Worm (Caenorhabditis elegans): Measurements from ENCODE around the gene cyp-35B2.
A peak's percentile ranks its signal among the peaks of the same experiment; 100 is the strongest.

Gene cyp-35B2

ce11 chrV:3941860-3942259 lies at the start of gene cyp-35B2:
cyp-35B2 (plus strand) TSS chrV:3942160.
- TF ChIP-seq D2030.7 (GFP tag; IDR thresholded peaks at IDR 0.05), result no peak
- no peak for TF ChIP-seq snpc-4 (GFP tag; optimal IDR thresholded peaks at IDR 0.05)
- TF ChIP-seq snpc-4 (tag; optimal IDR thresholded peaks at IDR 0.05), result no peak
- no peak for TF ChIP-seq ceh-100 (GFP tag; IDR thresholded peaks at IDR 0.05)
- no peak for TF ChIP-seq egl-44 (GFP tag; IDR thresholded peaks at IDR 0.05)
- no peak for TF ChIP-seq Y79H2A.3 (GFP tag; conservative IDR thresholded peaks at IDR 0.05)
- no peak for TF ChIP-seq hmg-20 (GFP tag; IDR thresholded peaks at IDR 0.05)
- TF ChIP-seq ceh-58 (GFP tag; IDR thresholded peaks at IDR 0.05), result no peak
- TF ChIP-seq let-526 (GFP tag; IDR thresholded peaks at IDR 0.05), result no peak
- no peak for TF ChIP-seq lin-40 (tag; optimal IDR thresholded peaks at IDR 0.05)
- TF ChIP-seq cebp-1 (GFP tag; IDR thresholded peaks at IDR 0.05), result no peak
- no peak for TF ChIP-seq cebp-1 (tag; optimal IDR thresholded peaks at IDR 0.05)
- no peak for TF ChIP-seq aptf-2 (GFP tag; conservative IDR thresholded peaks at IDR 0.05)
- no peak for TF ChIP-seq snpc-1.1 (tag; optimal IDR thresholded peaks at IDR 0.05; ENCODE audit: insufficient read depth)

- TF ChIP-seq ceh-58 (GFP tag; IDR thresholded peaks at IDR 0.05), result no peak
- peak; percentile 72 for TF ChIP-seq madf-8 (GFP tag; conservative IDR thresholded peaks at IDR 0.05)
- peak; percentile 62; the same call in 1 of the 2 replicates for TF ChIP-seq dox-1 (GFP tag; IDR thresholded peaks at IDR 0.05)
- peak; percentile 9 for TF ChIP-seq lsl-1 (GFP tag; optimal IDR thresholded peaks at IDR 0.05)
- TF ChIP-seq nfya-2 (GFP tag; IDR thresholded peaks at IDR 0.05), result no peak
- peak; percentile 16 for TF ChIP-seq snpc-3.4 (tag; optimal IDR thresholded peaks at IDR 0.05)
- TF ChIP-seq D2030.7 (GFP tag; IDR thresholded peaks at IDR 0.05), result peak; percentile 47; the same call in 1 of the 2 replicates
- TF ChIP-seq hmg-1.2 (GFP tag; IDR thresholded peaks at IDR 0.05), result peak; percentile 54; the same call in 1 of the 2 replicates
- no peak for TF ChIP-seq nfya-1 (tag; optimal IDR thresholded peaks at IDR 0.05; ENCODE audit: borderline replicate concordance, insufficient read depth)
- peak; percentile 44; the same call in 1 of the 2 replicates for TF ChIP-seq ceh-91 (GFP tag; IDR thresholded peaks at IDR 0.05)
- peak; percentile 48 for TF ChIP-seq xnd-1 (tag; optimal IDR thresholded peaks at IDR 0.05)
- TF ChIP-seq madf-6 (GFP tag; IDR thresholded peaks at IDR 0.05), result peak; percentile 88
- peak; percentile 70 for TF ChIP-seq egrh-3 (GFP tag; IDR thresholded peaks at IDR 0.05)
- TF ChIP-seq dpl-1 (GFP tag; optimal IDR thresholded peaks at IDR 0.05), result peak; percentile 69
- no peak for TF ChIP-seq Y95B8A.8 (GFP tag; IDR thresholded peaks at IDR 0.05)
- TF ChIP-seq zim-3 (tag; optimal IDR thresholded peaks at IDR 0.05), result no peak
- no peak for TF ChIP-seq snpc-1.3 (tag; optimal IDR thresholded peaks at IDR 0.05; ENCODE audit: insufficient read depth)
- TF ChIP-seq efl-1 (GFP tag; optimal IDR thresholded peaks at IDR 0.05), result peak; percentile 89
These were observed 49.5 kb upstream of the cyp-35B2 start, which contains the start of gene C17E7.4 for ce11 chrV:3892361-3892904. C17E7.4 (plus strand) TSS chrV:3892854.

DNA sequence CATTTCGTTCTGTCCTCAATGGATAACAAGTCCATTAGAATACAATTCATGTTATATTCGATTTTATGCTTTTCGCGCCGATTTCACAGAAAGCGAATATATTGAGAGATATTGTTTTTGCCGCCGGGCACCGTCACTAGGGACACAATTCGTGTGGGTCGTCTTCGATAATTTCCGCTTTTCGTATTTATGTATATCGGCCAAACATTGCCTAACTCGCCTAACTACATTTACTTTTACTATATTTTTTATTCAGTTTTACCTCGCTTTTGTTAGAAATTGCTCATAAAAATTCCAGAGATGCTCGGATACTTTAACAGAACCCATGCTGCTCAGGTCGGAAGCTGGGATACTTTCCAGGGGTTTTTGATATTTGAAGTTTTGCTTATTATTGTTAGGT lies 47.3 kb upstream of the cyp-35B2 start, which contains the start of gene sre-9:
sre-9 (plus strand) TSS at position 301 of the 400 bp plus-strand sequence.
- TF ChIP-seq B0019.2 (GFP tag; conservative IDR thresholded peaks at IDR 0.05) (no peak), B0336.3 (GFP tag; IDR thresholded peaks at IDR 0.05) (no peak), mes-4 (tag; optimal IDR thresholded peaks at IDR 0.05) (no peak), nhr-27 (tag; optimal IDR thresholded peaks at IDR 0.05) (no peak), cebp-2 (GFP tag; IDR thresholded peaks at IDR 0.05) (no peak), mel-28 (tag; optimal IDR thresholded peaks at IDR 0.05; ENCODE audit: borderline replicate concordance) (no peak), somi-1 (GFP tag; optimal IDR thresholded peaks at IDR 0.05) (no peak), F22D6.2 (tag; optimal IDR thresholded peaks at IDR 0.05) (no peak), rec-8 (tag; optimal IDR thresholded peaks at IDR 0.05) (no peak)

Measured in whole organism, young adult.